Worm (Caenorhabditis elegans): ENCODE measurements around the gene tag-234.

Gene tag-234

DNA sequence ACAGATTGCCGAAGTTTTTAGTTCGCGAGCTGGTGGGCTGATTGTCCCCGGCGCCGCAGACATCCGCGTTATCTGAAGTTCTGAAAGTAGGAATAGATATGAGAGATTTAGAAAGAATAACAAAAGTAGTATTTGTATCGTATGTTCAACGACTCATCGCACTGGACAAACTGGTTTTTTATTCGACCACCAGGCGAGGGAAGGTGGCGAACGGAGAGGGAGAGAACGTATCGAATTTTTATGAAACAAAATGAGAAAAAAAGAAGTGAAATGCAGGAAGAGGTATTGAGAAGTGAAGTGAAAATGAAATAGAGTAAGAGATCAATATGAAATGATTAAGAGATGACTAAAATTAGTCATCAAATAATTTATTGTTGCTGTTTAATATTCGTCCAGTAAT, 36.6 kb upstream of the tag-234 start, which contains the start of gene tbc-2:
tbc-2 (minus strand) TSS at position 80 of the 400 bp plus-strand sequence.
- TF ChIP-seq blmp-1 (tag; optimal IDR thresholded peaks at IDR 0.05) (no peak), mls-2 (tag; optimal IDR thresholded peaks at IDR 0.05) (no peak), nhr-76 (tag; optimal IDR thresholded peaks at IDR 0.05) (no peak), ceh-83 (GFP tag; optimal IDR thresholded peaks at IDR 0.05) (no peak), unc-39 (tag; optimal IDR thresholded peaks at IDR 0.05) (no peak)

DNA sequence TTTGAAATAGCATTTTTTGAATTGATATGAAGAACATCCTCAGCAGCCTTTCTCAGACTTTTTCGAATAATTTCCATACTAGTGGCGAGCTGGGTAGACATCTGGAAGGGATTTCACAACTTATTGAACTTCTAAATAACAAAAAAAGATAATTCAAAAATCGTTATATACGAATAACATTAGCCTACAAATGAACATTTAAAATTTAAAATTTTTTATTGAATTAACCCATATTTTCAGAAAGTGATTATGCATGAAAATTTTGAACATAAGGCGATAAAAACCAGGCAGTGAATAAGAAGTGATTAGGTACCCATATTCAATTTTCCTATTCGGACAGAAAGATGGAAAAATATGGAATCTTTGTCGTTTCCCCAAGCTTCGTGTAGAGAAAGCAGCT, 35.5 kb upstream of the tag-234 start, which contains the start of gene ZK1248.11:
ZK1248.11 (minus strand) TSS at position 101 of the 400 bp plus-strand sequence.
- TF ChIP-seq bed-3 (GFP tag; optimal IDR thresholded peaks at IDR 0.05) (no peak), M03D4.4 (tag; optimal IDR thresholded peaks at IDR 0.05) (no peak), nhr-2 (tag; optimal IDR thresholded peaks at IDR 0.05) (no peak), mab-5 (tag; optimal IDR thresholded peaks at IDR 0.05) (no peak), ham-2 (GFP tag; optimal IDR thresholded peaks at IDR 0.05) (no peak), unc-120 (tag; optimal IDR thresholded peaks at IDR 0.05; ENCODE audit: poor library complexity, severe bottlenecking) (no peak), nhr-237 (tag; optimal IDR thresholded peaks at IDR 0.05) (no peak), elt-1 (tag; optimal IDR thresholded peaks at IDR 0.05; ENCODE audit: borderline replicate concordance, insufficient read depth) (no peak), snpc-4 (tag; optimal IDR thresholded peaks at IDR 0.05) (no peak), drap-1 (GFP tag; optimal IDR thresholded peaks at IDR 0.05) (no peak), mep-1 (tag; optimal IDR thresholded peaks at IDR 0.05) (no peak), cnd-1 (tag; optimal IDR thresholded peaks at IDR 0.05) (no peak)

DNA sequence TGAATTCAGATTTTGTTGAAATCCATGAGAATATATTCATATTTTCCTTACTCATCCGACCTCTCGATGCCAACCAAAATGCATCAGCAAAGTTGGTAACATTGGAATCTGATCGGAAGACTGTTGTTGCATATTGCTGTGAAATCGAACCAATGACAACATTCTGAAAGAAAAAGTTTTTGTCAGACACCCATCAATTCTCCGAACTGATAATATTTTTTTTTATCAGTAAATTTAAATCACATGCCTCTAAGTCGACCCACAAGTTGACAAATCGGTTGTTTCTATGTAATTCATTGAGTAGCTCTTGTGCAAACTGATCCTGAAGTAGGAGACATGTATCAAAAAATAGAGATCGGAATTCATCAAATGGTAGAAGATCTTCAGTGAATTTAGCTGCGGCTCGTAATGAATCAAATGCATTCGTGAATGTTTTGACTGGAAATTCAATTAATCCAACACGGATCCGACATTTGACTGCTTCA, 34.0 kb upstream of the tag-234 start, which contains the start of gene col-74:
col-74 (plus strand) TSS at position 435 of the 485 bp plus-strand sequence.
- TF ChIP-seq M03D4.4 (tag; optimal IDR thresholded peaks at IDR 0.05) (no peak), flh-1 (GFP tag; optimal IDR thresholded peaks at IDR 0.05) (no peak), lsy-2 (tag; optimal IDR thresholded peaks at IDR 0.05) (no peak), lin-13 (tag; optimal IDR thresholded peaks at IDR 0.05) (no peak), sptf-1 (tag; optimal IDR thresholded peaks at IDR 0.05) (no peak), unc-120 (tag; optimal IDR thresholded peaks at IDR 0.05; ENCODE audit: poor library complexity, severe bottlenecking) (no peak), nhr-28 (tag; optimal IDR thresholded peaks at IDR 0.05) (no peak), nhr-2 (tag; optimal IDR thresholded peaks at IDR 0.05) (no peak), unc-62 (GFP tag; optimal IDR thresholded peaks at IDR 0.05) (no peak), tbx-8 (GFP tag; optimal IDR thresholded peaks at IDR 0.05) (no peak), ceh-43 (GFP tag; optimal IDR thresholded peaks at IDR 0.05) (no peak), lin-32 (GFP tag; optimal IDR thresholded peaks at IDR 0.05) (no peak), unc-39 (tag; optimal IDR thresholded peaks at IDR 0.05) (no peak), ces-1 (GFP tag; optimal IDR thresholded peaks at IDR 0.05) (no peak), bed-3 (GFP tag; optimal IDR thresholded peaks at IDR 0.05) (no peak), blmp-1 (tag; optimal IDR thresholded peaks at IDR 0.05) (no peak)

DNA sequence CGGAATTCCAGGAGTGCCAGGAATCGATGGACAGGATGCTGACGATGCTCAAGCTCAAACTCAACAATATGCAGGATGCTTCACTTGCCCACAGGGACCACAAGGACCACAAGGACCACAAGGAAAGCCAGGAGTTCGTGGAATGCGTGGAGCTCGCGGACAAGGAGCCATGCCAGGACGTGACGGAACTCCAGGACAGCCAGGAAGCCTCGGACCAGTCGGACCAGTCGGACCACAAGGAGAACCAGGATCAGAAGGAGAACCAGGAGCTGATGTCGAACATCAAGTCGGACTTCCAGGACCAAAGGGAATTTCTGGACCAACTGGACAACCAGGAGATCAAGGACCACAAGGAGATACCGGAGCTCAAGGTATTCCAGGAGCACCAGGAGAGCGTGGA, 32.6 kb upstream of the tag-234 start:
- no peak for TF ChIP-seq elt-3 (tag; optimal IDR thresholded peaks at IDR 0.05)
- no peak for TF ChIP-seq unc-39 (tag; optimal IDR thresholded peaks at IDR 0.05)
- no peak for TF ChIP-seq hlh-1 (tag; optimal IDR thresholded peaks at IDR 0.05)
- no peak for TF ChIP-seq lin-13 (tag; optimal IDR thresholded peaks at IDR 0.05)
- no peak for TF ChIP-seq snpc-4 (tag; optimal IDR thresholded peaks at IDR 0.05)
- TF ChIP-seq unc-62 (GFP tag; optimal IDR thresholded peaks at IDR 0.05) = no peak
- TF ChIP-seq ham-2 (GFP tag; optimal IDR thresholded peaks at IDR 0.05) = no peak
- no peak for TF ChIP-seq pha-4 (tag; optimal IDR thresholded peaks at IDR 0.05)
- TF ChIP-seq lin-32 (GFP tag; optimal IDR thresholded peaks at IDR 0.05) = no peak

DNA sequence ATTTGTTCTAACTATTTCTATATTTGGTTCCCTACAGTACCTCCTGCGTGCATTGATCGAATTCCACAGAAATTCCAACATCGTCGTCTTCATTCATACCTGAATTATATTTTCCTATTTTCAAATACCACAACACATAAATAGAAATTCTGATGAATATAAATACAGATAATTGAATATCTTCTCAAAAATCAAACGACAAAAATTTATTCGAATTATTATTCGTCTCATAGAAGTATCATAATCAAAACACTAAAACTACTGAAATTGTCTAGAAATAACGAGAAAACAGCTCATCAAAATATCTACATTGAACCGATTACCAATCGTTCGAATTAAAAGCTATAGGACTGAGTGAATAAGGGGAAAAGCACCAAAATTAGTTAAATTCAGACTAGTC, 30.9 kb upstream of the tag-234 start, which contains the start of gene gtap-1:
gtap-1 (minus strand) TSS at position 101 of the 400 bp plus-strand sequence.
- TF ChIP-seq tbx-8 (GFP tag; optimal IDR thresholded peaks at IDR 0.05) (no peak), nhr-237 (tag; optimal IDR thresholded peaks at IDR 0.05) (no peak), ces-1 (GFP tag; optimal IDR thresholded peaks at IDR 0.05) (no peak), lin-32 (GFP tag; optimal IDR thresholded peaks at IDR 0.05) (no peak), unc-120 (tag; optimal IDR thresholded peaks at IDR 0.05; ENCODE audit: poor library complexity, severe bottlenecking) (no peak), lin-13 (tag; optimal IDR thresholded peaks at IDR 0.05) (no peak), sptf-1 (tag; optimal IDR thresholded peaks at IDR 0.05) (no peak), mab-5 (tag; optimal IDR thresholded peaks at IDR 0.05) (no peak), M03D4.4 (tag; optimal IDR thresholded peaks at IDR 0.05) (no peak), ceh-83 (GFP tag; optimal IDR thresholded peaks at IDR 0.05) (no peak), pha-4 (tag; optimal IDR thresholded peaks at IDR 0.05) (no peak), elt-1 (tag; optimal IDR thresholded peaks at IDR 0.05; ENCODE audit: borderline replicate concordance, insufficient read depth) (no peak)

Measured in whole organism, mixed stage, embryonic.